Fruit fly (Drosophila melanogaster) whole organism, wandering third instar larva: Measurements from ENCODE around the gene RpL10.
A peak's percentile ranks its signal among the peaks of the same experiment; 100 is the strongest.

Experiments
- CG9705 ChIP-seq: fragments of 200-800 bp; sonication (Bioruptor generic); optimal IDR thresholded peaks from 2 replicates; lab custom pipeline; 2018; ENCODE audit warnings: missing biosample characterization, mild to moderate bottlenecking, missing genetic modification characterization
- GATAd ChIP-seq: sonication (Bioruptor generic); optimal IDR thresholded peaks from 2 replicates; lab custom pipeline; 2016; ENCODE audit warnings: missing biosample characterization, missing genetic modification characterization
- Myc ChIP-seq: fragments of >200 bp; optimal IDR thresholded peaks from 2 replicates; lab custom pipeline; 2017
- Vsx2 ChIP-seq: fragments of 200-300, 225-300 bp; sonication (Bioruptor generic); optimal IDR thresholded peaks from 2 replicates; lab custom pipeline; 2018; ENCODE audit warnings: missing biosample characterization, missing genetic modification characterization; ENCODE audit not compliant: partially characterized antibody
- br ChIP-seq: fragments of 200-800 bp; sonication (Bioruptor generic); optimal IDR thresholded peaks from 2 replicates; lab custom pipeline; 2016; ENCODE audit warnings: missing biosample characterization, missing genetic modification characterization
- brk ChIP-seq: fragments of 200-800 bp; sonication (Bioruptor generic); optimal IDR thresholded peaks from 2 replicates; lab custom pipeline; 2016; ENCODE audit warnings: missing biosample characterization, mild to moderate bottlenecking, missing genetic modification characterization
- dl ChIP-seq, 2 experiments: fragments of 175-275, 200-275 bp in 1 of 2; fragments of 200-275 bp in 1 of 2; sonication (Bioruptor generic); optimal IDR thresholded peaks; lab custom pipeline; 2018; ENCODE audit warnings: mild to moderate bottlenecking in 2 of 2, missing biosample characterization in 2 of 2, missing genetic modification characterization in 2 of 2, moderate library complexity in 2 of 2; ENCODE audit not compliant: partially characterized antibody in 2 of 2, insufficient read depth in 1 of 2
- ey ChIP-seq: fragments of 200-800 bp; sonication (Bioruptor generic); optimal IDR thresholded peaks from 2 replicates; lab custom pipeline; 2016; ENCODE audit warnings: missing biosample characterization, missing genetic modification characterization
- foxo ChIP-seq, 2 experiments: fragments of 200-800 bp; sonication (Bioruptor generic); optimal IDR thresholded peaks; 2 replicates in 1 of 2; 3 replicates in 1 of 2; lab custom pipeline; 2016 to 2017; ENCODE audit warnings: missing biosample characterization in 2 of 2, missing genetic modification characterization in 2 of 2
- lola ChIP-seq: fragments of >200 bp; optimal IDR thresholded peaks from 2 replicates; lab custom pipeline; 2017; ENCODE audit warnings: missing biosample characterization, missing genetic modification characterization
- pan ChIP-seq: fragments of >200 bp; optimal IDR thresholded peaks from 2 replicates; lab custom pipeline; 2017
- usp ChIP-seq: fragments of >200 bp; optimal IDR thresholded peaks from 2 replicates; lab custom pipeline; 2017; ENCODE audit warnings: missing biosample characterization, missing genetic modification characterization
- woc ChIP-seq: sonication (Bioruptor generic); optimal IDR thresholded peaks from 2 replicates; lab custom pipeline; 2016; ENCODE audit warnings: missing biosample characterization, mild to moderate bottlenecking, missing genetic modification characterization

dm6 chr3L:23099394-23099977 lies 4.2 kb upstream of the RpL10 start:
- TF ChIP-seq br (GFP tag; lab: Kevin White, UChicago) (no peak), lola (no peak), GATAd (GFP tag; lab: Kevin White, UChicago) (no peak), woc (GFP tag; lab: Kevin White, UChicago) (peak; percentile 62), brk (GFP tag; lab: Kevin White, UChicago) (no peak), pan (no peak), Myc (lab: Kevin White, UChicago) (no peak), CG9705 (GFP tag; lab: Kevin White, UChicago) (no peak), ey (GFP tag; lab: Kevin White, UChicago) (no peak), Vsx2 (GFP tag; lab: Kevin White, UChicago) (no peak), usp (GFP tag; lab: Kevin White, UChicago) (no peak), dl (GFP tag; optimal IDR thresholded peaks at IDR 0.05; lab: Kevin White, UChicago; ENCODE audit: insufficient read depth in 1 of 2, partially characterized antibody in 2 of 2) (no peak), foxo (GFP tag; optimal IDR thresholded peaks at IDR 0.05; lab: Kevin White, UChicago) (no peak)
